Fruit fly (Drosophila melanogaster): ENCODE results near the gene Dcr-1.

Gene Dcr-1

DNA sequence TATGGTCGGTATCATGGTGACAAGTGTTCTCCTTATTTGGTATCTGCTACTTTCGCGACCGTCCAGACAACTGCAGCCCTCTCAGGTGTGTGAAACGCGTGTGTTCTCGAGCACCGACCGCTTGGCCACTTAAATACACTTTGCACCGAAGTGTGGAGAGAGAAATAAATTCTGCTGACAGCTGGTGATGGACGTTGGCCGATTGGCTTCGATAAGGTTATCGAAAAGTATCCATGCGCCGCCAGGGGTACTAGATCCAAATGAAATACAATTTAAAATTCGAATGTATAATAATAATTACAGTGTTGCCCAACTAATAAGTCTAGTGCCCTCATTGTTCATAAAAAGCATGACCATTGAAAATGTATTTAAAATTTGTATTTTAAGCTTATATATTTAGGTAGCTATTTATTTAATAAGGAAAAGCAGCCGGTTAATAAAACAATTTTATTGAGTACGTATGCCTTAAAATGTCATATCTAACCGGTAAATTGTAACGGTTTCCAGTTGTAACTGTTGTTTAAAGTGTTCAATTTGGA is 54.5 kb downstream of the Dcr-1 start, which contains the start of the genes Gclm and CG17625 (continued):
- TF ChIP-seq Hr38 (GFP tag; optimal IDR thresholded peaks at IDR 0.05), result no peak
- TF ChIP-seq CG6163 (GFP tag; IDR thresholded peaks at IDR 0.05), result peak; percentile 47; the same call in 2 of the 3 replicates
- peak; percentile 56 for TF ChIP-seq net (GFP tag; optimal IDR thresholded peaks at IDR 0.05)
- TF ChIP-seq acj6 (GFP tag; optimal IDR thresholded peaks at IDR 0.05), result peak; percentile 20
- TF ChIP-seq vri (GFP tag; optimal IDR thresholded peaks at IDR 0.05), result no peak
- no peak for TF ChIP-seq OdsH (GFP tag; optimal IDR thresholded peaks at IDR 0.05)
- peak; percentile 56 for TF ChIP-seq Sox102F (GFP tag; optimal IDR thresholded peaks at IDR 0.05)
- peak; percentile 90 for TF ChIP-seq achi (GFP tag; optimal IDR thresholded peaks at IDR 0.05)
- peak; percentile 4 for TF ChIP-seq fkh (GFP tag; optimal IDR thresholded peaks at IDR 0.05)
- no peak for TF ChIP-seq Sox15 (GFP tag; optimal IDR thresholded peaks at IDR 0.05)
- TF ChIP-seq cyc (GFP tag; optimal IDR thresholded peaks at IDR 0.05), result peak; percentile 36
- TF ChIP-seq lz (GFP tag; optimal IDR thresholded peaks at IDR 0.05), result peak; percentile 48
- no peak for TF ChIP-seq CG16779 (tag; optimal IDR thresholded peaks at IDR 0.05)
- no peak for TF ChIP-seq Blimp-1 (GFP tag; optimal IDR thresholded peaks at IDR 0.05)
- TF ChIP-seq CG3919 (GFP tag; optimal IDR thresholded peaks at IDR 0.05), result peak; percentile 51
- TF ChIP-seq CG31627 (GFP tag; optimal IDR thresholded peaks at IDR 0.05), result peak; percentile 33
- TF ChIP-seq Smox (GFP tag; optimal IDR thresholded peaks at IDR 0.05), result no peak
- TF ChIP-seq Eip93F (GFP tag; optimal IDR thresholded peaks at IDR 0.05), result peak; percentile 42
- TF ChIP-seq CG1621 (tag; optimal IDR thresholded peaks at IDR 0.05), result peak; percentile 11
- TF ChIP-seq CG34406 (GFP tag; optimal IDR thresholded peaks at IDR 0.05), result peak; percentile 36
- TF ChIP-seq CG10669 (GFP tag; optimal IDR thresholded peaks at IDR 0.05), result no peak
- no peak for TF ChIP-seq CG8319 (GFP tag; optimal IDR thresholded peaks at IDR 0.05)
- TF ChIP-seq CG11294 (GFP tag; IDR thresholded peaks at IDR 0.05), result no peak
- TF ChIP-seq Hr4 (GFP tag; optimal IDR thresholded peaks at IDR 0.05), result no peak
- no peak for TF ChIP-seq CG7368 (GFP tag; optimal IDR thresholded peaks at IDR 0.05)
- TF ChIP-seq Lpt (GFP tag; optimal IDR thresholded peaks at IDR 0.05), result no peak
- TF ChIP-seq Gug (GFP tag; IDR thresholded peaks at IDR 0.05), result no peak

DNA sequence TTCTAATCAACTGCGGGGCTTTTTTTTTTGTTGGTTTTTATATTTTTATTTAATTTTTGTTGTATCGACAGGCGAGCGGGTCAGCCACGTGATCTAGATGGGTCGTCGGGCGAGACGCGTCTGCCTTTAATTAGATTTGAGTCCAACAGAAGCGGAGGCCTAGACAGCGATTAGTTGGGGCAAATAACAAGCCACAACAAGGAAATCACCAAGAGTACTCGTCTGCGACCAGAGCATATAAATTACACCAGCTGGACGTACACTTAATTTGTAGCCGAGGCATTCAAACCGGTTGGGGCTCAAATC is 56.0 kb downstream of the Dcr-1 start:
- TF ChIP-seq dac (GFP tag; optimal IDR thresholded peaks at IDR 0.05), result no peak
- TF ChIP-seq spab (GFP tag; optimal IDR thresholded peaks at IDR 0.05), result no peak
- TF ChIP-seq CG1621 (tag; optimal IDR thresholded peaks at IDR 0.05), result no peak
- TF ChIP-seq CG4318 (GFP tag; optimal IDR thresholded peaks at IDR 0.05), result no peak
- TF ChIP-seq fd85E (GFP tag; optimal IDR thresholded peaks at IDR 0.05), result no peak
- no peak for TF ChIP-seq CG6163 (GFP tag; IDR thresholded peaks at IDR 0.05)
- no peak for TF ChIP-seq CG3919 (GFP tag; optimal IDR thresholded peaks at IDR 0.05)
- no peak for TF ChIP-seq CG10631 (GFP tag; optimal IDR thresholded peaks at IDR 0.05)
- no peak for TF ChIP-seq Sox102F (GFP tag; optimal IDR thresholded peaks at IDR 0.05)
- TF ChIP-seq fkh (GFP tag; optimal IDR thresholded peaks at IDR 0.05), result no peak
- no peak for TF ChIP-seq CG6808 (GFP tag; optimal IDR thresholded peaks at IDR 0.05)
- no peak for TF ChIP-seq CG11294 (GFP tag; IDR thresholded peaks at IDR 0.05)
- no peak for TF ChIP-seq CG11902 (GFP tag; optimal IDR thresholded peaks at IDR 0.05)
- no peak for TF ChIP-seq ss (GFP tag; optimal IDR thresholded peaks at IDR 0.05)
- no peak for TF ChIP-seq CG3032 (tag; optimal IDR thresholded peaks at IDR 0.05)
- no peak for TF ChIP-seq Gug (GFP tag; IDR thresholded peaks at IDR 0.05)
- no peak for TF ChIP-seq CG8319 (GFP tag; optimal IDR thresholded peaks at IDR 0.05)
- TF ChIP-seq eg (GFP tag; IDR thresholded peaks at IDR 0.05), result no peak

DNA sequence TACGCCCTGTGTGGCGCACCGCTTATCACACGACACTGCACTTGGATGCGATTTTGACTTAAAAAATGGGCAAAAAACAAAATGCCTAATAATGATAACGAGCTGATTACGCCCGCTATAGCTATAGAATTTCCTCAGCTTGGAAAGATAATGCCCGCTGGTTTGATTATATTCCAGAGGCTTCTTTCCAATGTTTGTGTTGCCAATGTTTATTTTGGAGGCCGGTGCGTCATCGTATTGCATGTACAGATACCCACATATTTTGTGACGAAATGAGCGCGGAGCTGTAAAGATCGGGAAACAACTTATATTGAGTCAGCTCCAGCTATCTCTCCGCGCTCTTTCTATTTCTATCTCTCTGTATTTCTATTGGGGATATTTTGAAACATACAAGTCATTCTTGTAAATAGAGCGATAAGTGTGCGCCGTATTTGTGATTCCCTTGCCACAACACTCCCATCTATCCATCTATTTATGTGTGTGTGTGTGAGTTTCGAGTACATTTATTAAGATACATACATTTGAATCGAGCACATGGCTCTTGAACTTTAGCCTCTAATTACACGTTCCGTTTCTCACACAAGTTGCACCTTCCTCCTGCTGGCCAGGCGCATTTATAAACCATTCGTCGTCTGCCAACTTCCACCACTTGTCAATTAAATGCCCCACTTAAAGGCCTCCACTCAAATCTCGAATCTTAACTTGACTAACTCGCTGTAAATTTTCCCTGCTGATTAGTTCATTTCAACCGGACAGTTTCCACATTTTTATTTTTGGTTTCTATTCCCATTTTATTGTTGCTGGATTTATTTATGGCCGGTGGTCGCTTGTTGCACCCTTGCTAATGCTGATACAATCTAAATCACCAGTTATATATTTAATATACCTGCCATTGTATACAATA is 56.6 kb downstream of the Dcr-1 start:
- TF ChIP-seq CG11902 (GFP tag; optimal IDR thresholded peaks at IDR 0.05) (no peak), CG8119 (GFP tag; IDR thresholded peaks at IDR 0.05) (no peak), CG6854 (GFP tag; optimal IDR thresholded peaks at IDR 0.05) (peak; percentile 47), CG16779 (tag; optimal IDR thresholded peaks at IDR 0.05) (no peak), Ets21C (GFP tag; optimal IDR thresholded peaks at IDR 0.05) (no peak), ss (GFP tag; optimal IDR thresholded peaks at IDR 0.05) (peak in 1 of 2 experiments; percentile 43), CG4318 (GFP tag; optimal IDR thresholded peaks at IDR 0.05) (no peak), fkh (GFP tag; optimal IDR thresholded peaks at IDR 0.05) (peak; percentile 80), Sox14 (GFP tag; optimal IDR thresholded peaks at IDR 0.05) (no peak), CG7368 (GFP tag; optimal IDR thresholded peaks at IDR 0.05) (no peak), Met (GFP tag; optimal IDR thresholded peaks at IDR 0.05) (no peak), fd59A (GFP tag; optimal IDR thresholded peaks at IDR 0.05) (no peak), svp (GFP tag) (peak; percentile 59), Eip78C (GFP tag) (peak; percentile 51), CG6163 (GFP tag; IDR thresholded peaks at IDR 0.05) (no peak), Eip93F (GFP tag; optimal IDR thresholded peaks at IDR 0.05) (peak; percentile 58), fd85E (GFP tag; optimal IDR thresholded peaks at IDR 0.05) (no peak), CG11294 (GFP tag; IDR thresholded peaks at IDR 0.05) (no peak), Lpt (GFP tag; optimal IDR thresholded peaks at IDR 0.05) (no peak), vri (GFP tag; optimal IDR thresholded peaks at IDR 0.05) (peak; percentile 73), CG10669 (GFP tag; optimal IDR thresholded peaks at IDR 0.05) (no peak), Sox15 (GFP tag; optimal IDR thresholded peaks at IDR 0.05) (no peak)

Measured in whole organism, prepupa.